Fruit fly (Drosophila melanogaster) whole organism, pupa: Measurements from ENCODE around the gene POLDIP2.

Source experiments
- CG10348 ChIP-seq: fragments of 200-800 bp; sonication (Bioruptor generic); IDR thresholded peaks from 2 replicates; pipeline ENCODE4 v1.3.6; 2022; ENCODE audit warnings: missing biosample characterization, missing genetic modification characterization
- CG12605 ChIP-seq: fragments of 200-800 bp; sonication (Bioruptor generic); IDR thresholded peaks from 2 replicates; pipeline ENCODE4 v1.3.6; 2022; ENCODE audit warnings: missing biosample characterization, missing genetic modification characterization
- CG13204 ChIP-seq: fragments of 200-800 bp; sonication (Bioruptor generic); optimal IDR thresholded peaks from 2 replicates; lab custom pipeline; 2018; ENCODE audit warnings: missing biosample characterization, mild to moderate bottlenecking, missing genetic modification characterization, moderate library complexity
- CG14655 ChIP-seq: fragments of 200-800 bp; sonication (Bioruptor generic); optimal IDR thresholded peaks from 3 replicates; lab custom pipeline; 2017; ENCODE audit warnings: mild to moderate bottlenecking, missing biosample characterization, missing genetic modification reagents, missing genetic modification characterization
- CG15710 ChIP-seq: fragments of 200-800 bp; sonication (Bioruptor generic); optimal IDR thresholded peaks from 2 replicates; lab custom pipeline; 2018; ENCODE audit warnings: missing biosample characterization, mild to moderate bottlenecking, missing genetic modification characterization, moderate library complexity
- CG17806 ChIP-seq: fragments of 200-800 bp; sonication (Bioruptor generic); optimal IDR thresholded peaks from 2 replicates; lab custom pipeline; 2018; ENCODE audit warnings: missing biosample characterization, mild to moderate bottlenecking, missing genetic modification characterization, moderate library complexity
- CG32121 ChIP-seq: fragments of 200-800 bp; sonication (Bioruptor generic); IDR thresholded peaks from 2 replicates; pipeline ENCODE4 v1.3.6; 2022; ENCODE audit warnings: missing biosample characterization, missing genetic modification characterization
- CG34367 ChIP-seq: fragments of 200-800 bp; sonication (Bioruptor generic); optimal IDR thresholded peaks from 2 replicates; lab custom pipeline; 2018; ENCODE audit warnings: missing biosample characterization, mild to moderate bottlenecking, missing genetic modification characterization
- CG4496 ChIP-seq: fragments of 200-800 bp; sonication (Bioruptor generic); IDR thresholded peaks from 3 replicates; pipeline ENCODE4 v1.3.6; 2022; ENCODE audit warnings: missing biosample characterization, missing genetic modification characterization
- CG8159 ChIP-seq: fragments of 200-800 bp; sonication (Bioruptor generic); optimal IDR thresholded peaks from 3 replicates; lab custom pipeline; 2018; ENCODE audit warnings: missing biosample characterization, mild to moderate bottlenecking, missing genetic modification characterization, moderate library complexity
- CG8301 ChIP-seq: fragments of 200-800 bp; sonication (Bioruptor generic); optimal IDR thresholded peaks from 2 replicates; lab custom pipeline; 2018; ENCODE audit warnings: missing biosample characterization, mild to moderate bottlenecking, missing genetic modification characterization
- CG9948 ChIP-seq: fragments of 200-800 bp; sonication (Bioruptor generic); optimal IDR thresholded peaks from 2 replicates; lab custom pipeline; 2018; ENCODE audit warnings: missing biosample characterization, mild to moderate bottlenecking, missing genetic modification characterization, moderate library complexity
- D1 ChIP-seq: fragments of 200-800 bp; sonication (Bioruptor generic); optimal IDR thresholded peaks from 2 replicates; lab custom pipeline; 2018; ENCODE audit warnings: missing biosample characterization, mild to moderate bottlenecking, missing genetic modification characterization, moderate library complexity
- EcR ChIP-seq: fragments of 200-800 bp; sonication (Bioruptor generic); optimal IDR thresholded peaks from 3 replicates; lab custom pipeline; 2019; ENCODE audit warnings: missing biosample characterization, missing genetic modification characterization, mild to moderate bottlenecking, moderate library complexity, missing genetic modification reagents
- Ets98B ChIP-seq: fragments of 200-800 bp; sonication (Bioruptor generic); IDR thresholded peaks from 2 replicates; pipeline ENCODE4 v1.3.6; 2022; ENCODE audit warnings: missing biosample characterization, missing genetic modification characterization
- Pif1A ChIP-seq: fragments of 200-800 bp; sonication (Bioruptor generic); optimal IDR thresholded peaks from 3 replicates; lab custom pipeline; 2016; ENCODE audit warnings: missing biosample characterization, missing genetic modification characterization
- Pif1B ChIP-seq: fragments of 200-800 bp; sonication (Bioruptor generic); optimal IDR thresholded peaks from 3 replicates; lab custom pipeline; 2016; ENCODE audit warnings: missing biosample characterization, missing genetic modification characterization
- Snoo ChIP-seq: fragments of 200-800 bp; sonication (Bioruptor generic); optimal IDR thresholded peaks from 3 replicates; lab custom pipeline; 2017; ENCODE audit warnings: missing biosample characterization, mild to moderate bottlenecking, missing genetic modification characterization, inconsistent platforms
- fd96Ca ChIP-seq: fragments of 200-800 bp; sonication (Bioruptor generic); IDR thresholded peaks from 3 replicates; pipeline ENCODE4 v1.3.6; 2022; ENCODE audit warnings: missing biosample characterization, missing genetic modification characterization
- gl ChIP-seq: fragments of 200-800 bp; sonication (Bioruptor generic); optimal IDR thresholded peaks from 2 replicates; lab custom pipeline; 2018; ENCODE audit warnings: missing biosample characterization, mild to moderate bottlenecking, missing genetic modification characterization
- rn ChIP-seq: fragments of 200-800 bp; sonication (Bioruptor generic); IDR thresholded peaks from 2 replicates; pipeline ENCODE4 v1.3.6; 2022; ENCODE audit warnings: missing biosample characterization, missing genetic modification characterization

Gene POLDIP2

DNA sequence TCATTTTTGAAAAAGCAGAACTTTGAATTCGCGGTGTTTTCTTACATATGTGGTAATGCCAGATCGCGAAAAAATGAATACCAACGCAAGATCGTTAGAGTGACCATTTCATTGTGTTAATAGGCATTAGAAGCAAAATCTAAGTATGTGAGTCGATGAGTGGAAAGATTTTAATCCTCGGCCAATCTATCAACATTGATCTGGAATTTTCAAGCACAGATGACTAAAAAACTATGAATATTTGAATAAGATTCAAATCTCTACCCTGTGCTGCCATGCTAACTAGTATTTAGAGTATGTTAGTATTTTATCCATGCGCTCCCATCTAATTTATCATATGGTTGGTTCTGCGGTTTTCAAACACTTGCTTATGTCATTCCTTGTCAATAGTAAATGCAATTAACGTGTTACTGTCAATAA lies 49.0 kb downstream of the POLDIP2 start:
- no peak for TF ChIP-seq Snoo (tag; lab: Kevin White, UChicago)
- no peak for TF ChIP-seq CG13204 (GFP tag; lab: Kevin White, UChicago)
- no peak for TF ChIP-seq CG15710 (tag; lab: Kevin White, UChicago)
- no peak for TF ChIP-seq CG4496
- TF ChIP-seq CG9948 (tag; lab: Kevin White, UChicago), result no peak
- no peak for TF ChIP-seq CG17806 (tag; lab: Kevin White, UChicago)
- no peak for TF ChIP-seq CG10348 (GFP tag; lab: Robert Waterston, UW)
- no peak for TF ChIP-seq CG12605 (GFP tag; lab: Robert Waterston, UW)
- TF ChIP-seq CG8301 (tag; lab: Kevin White, UChicago), result no peak
- TF ChIP-seq EcR, result no peak
- no peak for TF ChIP-seq D1
- TF ChIP-seq CG14655, result no peak

DNA sequence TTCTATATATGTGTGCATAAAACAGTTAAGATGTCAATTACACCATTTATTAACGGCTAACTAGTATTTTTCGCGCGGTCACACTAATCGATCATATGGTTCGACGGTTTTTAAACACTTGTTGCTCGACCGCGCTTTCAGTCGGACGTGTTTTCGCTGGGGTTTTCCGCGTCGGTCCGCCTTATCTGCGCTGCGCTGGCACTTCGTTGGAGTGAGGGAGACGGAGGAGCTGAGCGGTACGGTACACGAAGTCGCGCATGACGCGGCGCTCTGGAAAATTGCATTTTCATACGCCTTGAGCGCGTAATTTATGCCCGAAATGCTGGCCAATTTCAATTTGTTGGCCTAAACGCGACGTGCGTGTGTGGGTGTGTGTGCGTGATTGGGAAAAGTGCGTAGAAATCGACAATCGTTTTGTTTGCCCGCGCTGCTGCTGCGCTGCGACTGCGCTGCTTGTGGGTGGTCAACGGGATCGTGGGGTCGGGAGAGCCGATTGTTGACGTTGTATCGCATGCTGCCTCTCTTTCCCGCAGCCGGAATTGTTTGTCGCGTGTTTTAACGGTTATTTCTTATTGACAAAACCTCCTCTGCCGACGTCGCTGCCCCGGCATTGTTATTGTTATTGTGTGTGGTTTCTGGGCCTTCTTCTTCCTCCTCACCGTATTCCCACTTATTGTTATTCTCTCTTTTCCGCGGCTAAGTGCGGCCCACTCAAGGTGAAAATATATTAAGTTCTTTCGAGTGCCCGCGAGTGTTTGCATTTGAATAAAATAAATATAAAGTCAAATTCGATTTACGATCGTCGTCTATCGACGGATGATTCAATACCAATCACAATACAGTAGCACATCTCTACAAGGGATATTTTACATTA lies 49.7 kb downstream of the POLDIP2 start, which contains the start of gene Itpr:
Gene Itpr, plus strand, starts transcription at position 116 of the 874 bp plus-strand sequence.
- peak; percentile 7 for TF ChIP-seq EcR
- no peak for TF ChIP-seq CG14655
- TF ChIP-seq CG34367, result no peak
- TF ChIP-seq Ets98B (GFP tag; lab: Robert Waterston, UW), result peak; percentile 28; the same call in 1 of the 2 replicates
- TF ChIP-seq rn (GFP tag; lab: Robert Waterston, UW), result no peak
- no peak for TF ChIP-seq D1
- TF ChIP-seq CG15710 (tag; lab: Kevin White, UChicago), result no peak
- peak; percentile 32; the same call in 1 of the 3 replicates for TF ChIP-seq fd96Ca (GFP tag; lab: Robert Waterston, UW)
- no peak for TF ChIP-seq CG9948 (tag; lab: Kevin White, UChicago)
- TF ChIP-seq CG32121, result peak; percentile 44; the same call in 1 of the 2 replicates
- no peak for TF ChIP-seq gl
- TF ChIP-seq CG17806 (tag; lab: Kevin White, UChicago), result no peak
- TF ChIP-seq CG4496, result peak; percentile 49; the same call in 2 of the 3 replicates
- no peak for TF ChIP-seq Snoo (tag; lab: Kevin White, UChicago)
- no peak for TF ChIP-seq Pif1A (GFP tag; lab: Kevin White, UChicago)
- no peak for TF ChIP-seq CG10348 (GFP tag; lab: Robert Waterston, UW)
- no peak for TF ChIP-seq CG8159 (tag; lab: Kevin White, UChicago)
- no peak for TF ChIP-seq CG8301 (tag; lab: Kevin White, UChicago)
- no peak for TF ChIP-seq CG12605 (GFP tag; lab: Robert Waterston, UW)
- no peak for TF ChIP-seq Pif1B (GFP tag; lab: Kevin White, UChicago)
- TF ChIP-seq CG13204 (GFP tag; lab: Kevin White, UChicago), result peak; percentile 94

DNA sequence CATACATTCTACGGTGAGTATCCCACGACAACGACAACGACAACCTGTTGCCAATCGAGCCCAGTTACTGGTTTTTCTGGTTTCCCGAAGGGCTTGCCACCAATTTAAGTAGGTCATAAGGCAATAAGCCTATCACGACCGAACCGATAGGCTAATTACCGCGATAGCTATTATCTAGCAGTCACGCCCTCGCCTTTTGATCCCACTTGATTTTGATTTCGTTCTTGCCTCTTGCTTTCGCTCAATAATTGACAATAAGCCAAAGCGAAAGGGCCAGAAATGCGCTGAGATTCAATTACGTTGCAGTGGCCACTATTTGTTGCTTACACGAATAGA lies 50.3 kb downstream of the POLDIP2 start:
- no peak for TF ChIP-seq CG17806 (tag; lab: Kevin White, UChicago)
- TF ChIP-seq D1, result no peak
- TF ChIP-seq CG15710 (tag; lab: Kevin White, UChicago), result no peak
- TF ChIP-seq Snoo (tag; lab: Kevin White, UChicago), result no peak
- TF ChIP-seq EcR, result peak; percentile 76
- TF ChIP-seq fd96Ca (GFP tag; lab: Robert Waterston, UW), result no peak
- no peak for TF ChIP-seq CG34367

DNA sequence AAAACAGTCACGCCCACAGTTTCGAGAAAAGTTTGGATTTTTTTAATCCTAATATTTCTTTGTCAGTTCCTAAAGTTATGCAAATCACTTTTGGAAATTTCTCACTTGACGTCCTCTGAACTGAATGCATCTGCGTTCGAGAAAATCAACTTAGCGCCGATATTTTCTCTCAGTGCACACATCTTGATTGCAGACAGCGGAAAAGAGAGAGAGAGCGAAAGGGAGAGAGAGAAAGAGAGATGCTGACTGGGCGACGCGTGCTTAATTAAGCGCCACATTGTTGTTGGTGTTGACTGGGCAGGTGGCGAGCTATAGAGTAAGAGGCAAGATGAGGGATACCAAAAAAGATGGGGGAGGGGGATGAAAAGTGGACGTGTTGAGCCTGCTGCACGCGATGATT lies 51.0 kb downstream of the POLDIP2 start:
- TF ChIP-seq Snoo (tag; lab: Kevin White, UChicago), result peak; percentile 75
- peak; percentile 73 for TF ChIP-seq Pif1A (GFP tag; lab: Kevin White, UChicago)
- TF ChIP-seq EcR, result no peak
- peak; percentile 34 for TF ChIP-seq CG34367
- peak; percentile 74 for TF ChIP-seq CG14655
- TF ChIP-seq CG9948 (tag; lab: Kevin White, UChicago), result peak; percentile 58
- TF ChIP-seq CG15710 (tag; lab: Kevin White, UChicago), result peak; percentile 52
- peak; percentile 61 for TF ChIP-seq CG8301 (tag; lab: Kevin White, UChicago)
- peak; percentile 71; the same call in 2 of the 3 replicates for TF ChIP-seq fd96Ca (GFP tag; lab: Robert Waterston, UW)
- peak; percentile 72 for TF ChIP-seq Ets98B (GFP tag; lab: Robert Waterston, UW)
- TF ChIP-seq CG12605 (GFP tag; lab: Robert Waterston, UW), result no peak
- TF ChIP-seq CG32121, result peak; percentile 57; the same call in 1 of the 2 replicates
- no peak for TF ChIP-seq rn (GFP tag; lab: Robert Waterston, UW)
- peak; percentile 60 for TF ChIP-seq CG17806 (tag; lab: Kevin White, UChicago)
- peak; percentile 61 for TF ChIP-seq Pif1B (GFP tag; lab: Kevin White, UChicago)
- peak; percentile 1 for TF ChIP-seq D1
- TF ChIP-seq CG4496, result peak; percentile 64; the same call in 1 of the 3 replicates
- no peak for TF ChIP-seq CG10348 (GFP tag; lab: Robert Waterston, UW)
- peak; percentile 47 for TF ChIP-seq CG13204 (GFP tag; lab: Kevin White, UChicago)
- TF ChIP-seq gl, result peak; percentile 10
- TF ChIP-seq CG8159 (tag; lab: Kevin White, UChicago), result peak; percentile 65
